Worm (Caenorhabditis elegans) whole organism, L3 larva: Measurements from ENCODE around the gene str-45.

Experiments used
- elt-2 ChIP-seq: sonication (generic microtip); optimal IDR thresholded peaks from 2 replicates; lab custom pipeline; 2016; ENCODE audit warnings: missing genetic modification reagents, mild to moderate bottlenecking, missing genetic modification characterization, missing compliant biosample characterization
- fkh-10 ChIP-seq: sonication (generic microtip); optimal IDR thresholded peaks from 2 replicates; lab custom pipeline; 2017; ENCODE audit warnings: missing biosample characterization, missing genetic modification reagents, missing genetic modification characterization
- pha-4 ChIP-seq: fragments of 150-350 bp; optimal IDR thresholded peaks from 2 replicates; lab custom pipeline; 2014; ENCODE audit warnings: missing biosample characterization, missing genetic modification reagents, missing genetic modification characterization
- snpc-4 ChIP-seq: fragments of 150-350 bp; optimal IDR thresholded peaks from 2 replicates; lab custom pipeline; 2014; ENCODE audit warnings: missing biosample characterization, missing genetic modification characterization
- tbx-2 ChIP-seq: sonication (generic microtip); optimal IDR thresholded peaks from 2 replicates; lab custom pipeline; 2016; ENCODE audit warnings: mild to moderate bottlenecking, missing genetic modification characterization, missing compliant biosample characterization
- unc-39 ChIP-seq: sonication (generic microtip); optimal IDR thresholded peaks from 4 replicates; lab custom pipeline; 2017; ENCODE audit warnings: missing biosample characterization, missing genetic modification characterization
- unc-62 ChIP-seq: fragments of 150-350 bp; sonication (generic microtip); optimal IDR thresholded peaks from 4 replicates; lab custom pipeline; 2014; ENCODE audit warnings: missing biosample characterization, missing genetic modification reagents, missing genetic modification characterization
- ztf-11 ChIP-seq: fragments of 150-350 bp; optimal IDR thresholded peaks from 2 replicates; lab custom pipeline; 2014; ENCODE audit warnings: missing biosample characterization, missing genetic modification characterization

ce11 chrV:15140247-15140646 is 18.5 kb upstream of the str-45 start, which contains the start of gene K08F9.3:
- TF ChIP-seq elt-2 (tag; lab: Kevin White, UChicago), result no peak
- TF ChIP-seq ztf-11 (tag; lab: Kevin White, UChicago), result no peak
- no peak for TF ChIP-seq tbx-2 (tag; lab: Kevin White, UChicago)
- no peak for TF ChIP-seq unc-62 (GFP tag; lab: Kevin White, UChicago)
- TF ChIP-seq fkh-10, result no peak
- no peak for TF ChIP-seq pha-4 (tag; lab: Kevin White, UChicago)
- TF ChIP-seq snpc-4 (tag; lab: Kevin White, UChicago), result no peak
- no peak for TF ChIP-seq unc-39 (tag; lab: Kevin White, UChicago)
